Worm (Caenorhabditis elegans) whole organism, mixed stage, embryonic: Measurements from ENCODE around the gene irld-63.

Experiments used
- M03D4.4 ChIP-seq: sonication (generic microtip); optimal IDR thresholded peaks from 2 replicates; lab custom pipeline; 2017; ENCODE audit warnings: mild to moderate bottlenecking, missing genetic modification characterization, missing compliant biosample characterization
- blmp-1 ChIP-seq: fragments of 150-350 bp; optimal IDR thresholded peaks from 2 replicates; lab custom pipeline; 2014; ENCODE audit warnings: missing biosample characterization, missing genetic modification characterization
- ceh-39 ChIP-seq: fragments of 150-350 bp; optimal IDR thresholded peaks from 2 replicates; lab custom pipeline; 2014; ENCODE audit warnings: missing biosample characterization, missing genetic modification characterization
- ceh-43 ChIP-seq: fragments of 200-800 bp; sonication (Bioruptor generic); optimal IDR thresholded peaks from 2 replicates; lab custom pipeline; 2018; ENCODE audit warnings: mild to moderate bottlenecking, missing genetic modification characterization, moderate library complexity, missing compliant biosample characterization
- ceh-83 ChIP-seq: fragments of 200-800 bp; sonication (Bioruptor generic); optimal IDR thresholded peaks from 2 replicates; lab custom pipeline; 2018; ENCODE audit warnings: mild to moderate bottlenecking, missing genetic modification characterization, missing compliant biosample characterization
- ces-1 ChIP-seq: fragments of 150-350 bp; optimal IDR thresholded peaks from 2 replicates; lab custom pipeline; 2014; ENCODE audit warnings: missing biosample characterization, missing genetic modification reagents, missing genetic modification characterization
- cnd-1 ChIP-seq: fragments of 200-800 bp; sonication (Bioruptor generic); optimal IDR thresholded peaks from 2 replicates; lab custom pipeline; 2018; ENCODE audit warnings: mild to moderate bottlenecking, missing genetic modification characterization, missing compliant biosample characterization
- drap-1 ChIP-seq: fragments of 200-800 bp; sonication (Bioruptor generic); optimal IDR thresholded peaks from 3 replicates; lab custom pipeline; 2018; ENCODE audit warnings: mild to moderate bottlenecking, missing genetic modification characterization, missing compliant biosample characterization
- elt-1 ChIP-seq: sonication (generic microtip); optimal IDR thresholded peaks from 2 replicates; lab custom pipeline; 2017; ENCODE audit warnings: missing genetic modification characterization, mild to moderate bottlenecking, missing compliant biosample characterization, antibody characterized with exemption, moderate library complexity, borderline replicate concordance; ENCODE audit not compliant: insufficient read depth
- flh-1 ChIP-seq: fragments of 200-800 bp; sonication (Bioruptor generic); optimal IDR thresholded peaks from 2 replicates; lab custom pipeline; 2018; ENCODE audit warnings: mild to moderate bottlenecking, missing genetic modification characterization, moderate library complexity, missing compliant biosample characterization
- ham-2 ChIP-seq: fragments of 200-800 bp; sonication (Bioruptor generic); optimal IDR thresholded peaks from 2 replicates; lab custom pipeline; 2018; ENCODE audit warnings: mild to moderate bottlenecking, missing genetic modification characterization, missing compliant biosample characterization
- hlh-1 ChIP-seq: fragments of 150-350 bp; optimal IDR thresholded peaks from 2 replicates; lab custom pipeline; 2014; ENCODE audit warnings: missing biosample characterization, missing genetic modification reagents, missing genetic modification characterization
- lin-13 ChIP-seq: fragments of 150-350 bp; optimal IDR thresholded peaks from 2 replicates; lab custom pipeline; 2014; ENCODE audit warnings: missing biosample characterization, missing genetic modification characterization
- lsy-2 ChIP-seq: fragments of 150-350 bp; optimal IDR thresholded peaks from 2 replicates; lab custom pipeline; 2014; ENCODE audit warnings: missing biosample characterization, missing genetic modification characterization
- mab-5 ChIP-seq: fragments of 150-350 bp; optimal IDR thresholded peaks from 2 replicates; lab custom pipeline; 2014; ENCODE audit warnings: missing biosample characterization, missing genetic modification characterization
- mls-2 ChIP-seq: sonication (generic microtip); optimal IDR thresholded peaks from 2 replicates; lab custom pipeline; 2016; ENCODE audit warnings: mild to moderate bottlenecking, missing genetic modification characterization, moderate library complexity, missing compliant biosample characterization
- nhr-12 ChIP-seq: fragments of 150-350 bp; optimal IDR thresholded peaks from 2 replicates; lab custom pipeline; 2014; ENCODE audit warnings: missing biosample characterization, missing genetic modification characterization
- nhr-2 ChIP-seq: fragments of 150-350 bp; optimal IDR thresholded peaks from 2 replicates; lab custom pipeline; 2014; ENCODE audit warnings: missing biosample characterization, missing genetic modification characterization
- nhr-237 ChIP-seq: fragments of 150-350 bp; optimal IDR thresholded peaks from 2 replicates; lab custom pipeline; 2014; ENCODE audit warnings: missing biosample characterization, missing genetic modification characterization
- nhr-28 ChIP-seq: fragments of 150-350 bp; optimal IDR thresholded peaks from 2 replicates; lab custom pipeline; 2014; ENCODE audit warnings: missing biosample characterization, missing genetic modification characterization
- nhr-76 ChIP-seq: sonication (generic microtip); optimal IDR thresholded peaks from 2 replicates; lab custom pipeline; 2017; ENCODE audit warnings: missing biosample characterization, missing genetic modification characterization
- pha-4 ChIP-seq: fragments of 150-350 bp; optimal IDR thresholded peaks from 2 replicates; lab custom pipeline; 2018; ENCODE audit warnings: missing biosample characterization, missing genetic modification reagents, missing genetic modification characterization
- sem-2 ChIP-seq: fragments of 200-800 bp; sonication (Bioruptor generic); optimal IDR thresholded peaks from 2 replicates; lab custom pipeline; 2018; ENCODE audit warnings: mild to moderate bottlenecking, missing genetic modification characterization, missing compliant biosample characterization
- sptf-1 ChIP-seq: sonication (generic microtip); optimal IDR thresholded peaks from 2 replicates; lab custom pipeline; 2017; ENCODE audit warnings: mild to moderate bottlenecking, missing genetic modification characterization, moderate library complexity, missing compliant biosample characterization
- unc-120 ChIP-seq: sonication (generic microtip); optimal IDR thresholded peaks from 2 replicates; lab custom pipeline; 2017; ENCODE audit warnings: missing genetic modification characterization, missing compliant biosample characterization; ENCODE audit not compliant: poor library complexity, severe bottlenecking
- unc-62 ChIP-seq: fragments of 150-350 bp; optimal IDR thresholded peaks from 2 replicates; lab custom pipeline; 2014; ENCODE audit warnings: missing biosample characterization, missing genetic modification reagents, missing genetic modification characterization
- zip-8 ChIP-seq: fragments of 150-350 bp; optimal IDR thresholded peaks from 2 replicates; lab custom pipeline; 2014; ENCODE audit warnings: missing biosample characterization, missing genetic modification characterization
- ztf-11 ChIP-seq: fragments of 150-350 bp; optimal IDR thresholded peaks from 2 replicates; lab custom pipeline; 2014; ENCODE audit warnings: missing biosample characterization, missing genetic modification characterization

irld-63 gene

ce11 chrII:2955656-2956115, 25.2 kb downstream of the irld-63 start, which contains the start of gene irld-48:
Gene irld-48 (plus strand): TSS chrII:2956065.
- no peak for TF ChIP-seq pha-4 (tag; lab: Kevin White, UChicago)
- no peak for TF ChIP-seq nhr-76
- TF ChIP-seq M03D4.4 (tag; lab: Kevin White, UChicago) = no peak
- TF ChIP-seq, all 35 proteins: peak for 0

- TF ChIP-seq drap-1 (GFP tag; lab: Kevin White, UChicago) (no peak), sem-2 (GFP tag; lab: Kevin White, UChicago) (no peak), unc-62 (GFP tag; lab: Kevin White, UChicago) (no peak), mls-2 (tag; lab: Kevin White, UChicago) (no peak), cnd-1 (no peak), lsy-2 (tag; lab: Kevin White, UChicago) (no peak), nhr-237 (tag; lab: Kevin White, UChicago) (no peak), ceh-83 (no peak), hlh-1 (tag; lab: Kevin White, UChicago) (no peak), mab-5 (no peak), ceh-39 (tag; lab: Kevin White, UChicago) (no peak)
Observed at ce11 chrII:2958308-2958707, 27.8 kb downstream of the irld-63 start, which contains the start of gene srw-60. Gene srw-60 (plus strand): TSS chrII:2958608.

ce11 chrII:2962531-2963164, 32.1 kb downstream of the irld-63 start:
- TF ChIP-seq M03D4.4 (tag; lab: Kevin White, UChicago) = no peak
- peak; percentile 77 for TF ChIP-seq zip-8 (tag; lab: Kevin White, UChicago)
- TF ChIP-seq nhr-12 (tag; lab: Kevin White, UChicago) = no peak
- TF ChIP-seq, all 35 proteins: peak for 1

DNA sequence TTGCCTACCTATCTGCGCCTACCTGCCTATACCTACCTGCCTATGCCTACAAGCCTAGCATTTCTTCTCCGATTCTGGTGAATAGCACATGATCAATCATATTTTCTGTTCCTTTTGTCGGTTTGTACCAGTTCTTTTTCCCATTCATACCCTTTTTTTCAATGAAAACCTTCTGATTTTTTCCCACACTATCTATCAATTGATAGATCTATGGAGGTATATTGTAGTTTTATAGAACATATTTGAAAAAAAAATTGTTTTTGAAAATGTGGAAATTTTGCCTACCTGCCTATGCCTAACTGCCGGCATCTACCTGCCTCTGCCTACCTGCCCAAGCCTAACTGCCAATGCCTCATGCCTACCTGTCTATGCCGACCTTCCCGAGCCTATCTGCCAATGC, 33.1 kb downstream of the irld-63 start:
- TF ChIP-seq pha-4 (tag; lab: Kevin White, UChicago) = no peak
- no peak for TF ChIP-seq ces-1 (GFP tag; lab: Kevin White, UChicago)
- no peak for TF ChIP-seq ham-2 (GFP tag; lab: Kevin White, UChicago)
- TF ChIP-seq hlh-1 (tag; lab: Kevin White, UChicago) = no peak
- TF ChIP-seq M03D4.4 (tag; lab: Kevin White, UChicago) = no peak
- no peak for TF ChIP-seq unc-120
- TF ChIP-seq nhr-28 (tag; lab: Kevin White, UChicago) = no peak
- TF ChIP-seq lin-13 (tag; lab: Kevin White, UChicago) = no peak
- TF ChIP-seq sptf-1 = no peak
- TF ChIP-seq nhr-2 (tag; lab: Kevin White, UChicago) = no peak
- TF ChIP-seq, all 35 proteins: peak for 0

- TF ChIP-seq ham-2 (GFP tag; lab: Kevin White, UChicago) (no peak), drap-1 (GFP tag; lab: Kevin White, UChicago) (no peak), nhr-237 (tag; lab: Kevin White, UChicago) (no peak), elt-1 (tag; lab: Kevin White, UChicago) (no peak), ztf-11 (no peak), ces-1 (GFP tag; lab: Kevin White, UChicago) (no peak), ceh-43 (GFP tag; lab: Kevin White, UChicago) (no peak)
Observed at ce11 chrII:2965215-2965998, 34.9 kb downstream of the irld-63 start.

DNA sequence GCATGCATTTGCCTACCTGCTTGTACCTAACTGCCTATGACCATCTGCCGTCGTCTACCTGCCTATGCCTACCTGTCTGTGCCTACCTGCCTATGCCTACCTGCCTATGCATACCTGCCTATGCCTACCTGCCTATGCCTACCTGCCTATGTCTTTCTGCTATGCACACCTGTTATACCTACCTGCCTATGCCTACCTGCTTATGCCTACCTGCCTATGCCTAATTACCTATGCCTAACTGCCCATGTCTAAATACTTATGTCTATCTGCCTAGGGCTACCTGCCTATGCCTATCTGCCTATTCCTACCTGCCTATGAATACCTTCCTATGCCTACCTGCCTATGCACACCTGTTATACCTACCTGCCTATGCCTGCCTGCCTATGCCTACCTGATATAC, 35.8 kb downstream of the irld-63 start:
- no peak for TF ChIP-seq flh-1 (GFP tag; lab: Kevin White, UChicago)
- no peak for TF ChIP-seq blmp-1 (tag; lab: Kevin White, UChicago)
- no peak for TF ChIP-seq zip-8 (tag; lab: Kevin White, UChicago)
- TF ChIP-seq elt-1 (tag; lab: Kevin White, UChicago) = no peak
- TF ChIP-seq ham-2 (GFP tag; lab: Kevin White, UChicago) = no peak
- no peak for TF ChIP-seq lin-13 (tag; lab: Kevin White, UChicago)
